Worm (Caenorhabditis elegans) whole organism, midembryonic: ENCODE results near the gene cst-1.
"Not testable (repeated sequence)": the region's sequence is repeated elsewhere in the genome, so short reads cannot be mapped to it uniquely, and the experiment has no call there.

Experiments
- T22C8.4 ChIP-seq: fragments of 200-800 bp; sonication (Bioruptor generic); IDR thresholded peaks from 2 replicates; pipeline ENCODE4 v1.3.6; 2022; ENCODE audit warnings: missing genetic modification characterization, missing compliant biosample characterization
- cog-1 ChIP-seq: sonication (generic microtip); optimal IDR thresholded peaks from 2 replicates; lab custom pipeline; 2016; ENCODE audit warnings: missing genetic modification characterization, missing compliant biosample characterization
- flt-1 ChIP-seq: fragments of 200-800 bp; sonication (Bioruptor generic); IDR thresholded peaks from 2 replicates; pipeline ENCODE4 v1.3.6; 2022; ENCODE audit warnings: missing genetic modification characterization, missing compliant biosample characterization
- klf-2 ChIP-seq: fragments of 200-800 bp; sonication (Bioruptor generic); conservative IDR thresholded peaks from 2 replicates; pipeline ENCODE4 v1.3.6; 2022; ENCODE audit warnings: missing genetic modification reagents, missing genetic modification characterization, missing compliant biosample characterization
- med-1 ChIP-seq: sonication (generic microtip); optimal IDR thresholded peaks from 2 replicates; lab custom pipeline; 2017; ENCODE audit warnings: missing genetic modification characterization, mild to moderate bottlenecking, missing compliant biosample characterization, antibody characterized with exemption, missing genetic modification reagents; ENCODE audit not compliant: insufficient read depth
- ref-1 ChIP-seq: fragments of 200-800 bp; sonication (Bioruptor generic); conservative IDR thresholded peaks from 2 replicates; pipeline ENCODE4 v1.3.6; 2022; ENCODE audit warnings: missing genetic modification reagents, missing genetic modification characterization, missing compliant biosample characterization
- tab-1 ChIP-seq: fragments of 200-800 bp; sonication (Bioruptor generic); IDR thresholded peaks from 2 replicates; pipeline ENCODE4 v1.3.6; 2022; ENCODE audit warnings: missing genetic modification characterization, missing compliant biosample characterization
- ztf-23 ChIP-seq: fragments of 200-800 bp; sonication (Bioruptor generic); IDR thresholded peaks from 2 replicates; pipeline ENCODE4 v1.3.6; 2022; ENCODE audit warnings: missing genetic modification reagents, missing genetic modification characterization, missing compliant biosample characterization
- ztf-29 ChIP-seq: fragments of 200-800 bp; sonication (Bioruptor generic); IDR thresholded peaks from 2 replicates; pipeline ENCODE4 v1.3.6; 2022; ENCODE audit warnings: missing genetic modification reagents, missing genetic modification characterization, missing compliant biosample characterization

cst-1 gene

DNA sequence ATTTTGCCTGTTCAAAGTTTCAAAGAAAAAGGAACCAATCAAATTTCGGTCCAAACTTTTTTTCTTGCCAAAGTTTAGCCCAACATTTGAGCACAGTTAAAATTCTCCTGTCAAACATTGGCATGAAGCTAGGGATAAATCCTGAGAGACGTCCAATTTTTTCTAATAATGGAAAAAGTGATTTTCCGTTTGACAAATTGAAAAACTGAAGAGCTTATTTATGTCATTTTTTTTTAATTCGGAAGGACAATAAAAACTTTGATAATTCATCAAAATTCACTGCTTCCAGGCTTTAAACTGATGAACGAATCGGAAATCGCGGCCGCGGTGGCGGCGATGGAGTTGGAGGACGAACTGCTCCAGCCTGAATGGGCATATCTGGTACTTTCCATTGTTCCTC is 18.9 kb upstream of the cst-1 start, which contains the start of gene dop-6:
TSS of gene dop-6 (plus strand) at position 301 of the 400 bp plus-strand sequence.
- no peak for TF ChIP-seq med-1 (GFP tag; lab: Kevin White, UChicago)
- no peak for TF ChIP-seq ztf-23 (GFP tag; lab: Robert Waterston, UW)
- TF ChIP-seq ref-1 (GFP tag; lab: Robert Waterston, UW) = no peak
- TF ChIP-seq klf-2 = no peak
- TF ChIP-seq ztf-29 = no peak
- no peak for TF ChIP-seq cog-1 (tag; lab: Kevin White, UChicago)
- TF ChIP-seq tab-1 (GFP tag; lab: Robert Waterston, UW) = no peak
- TF ChIP-seq T22C8.4 (GFP tag; lab: Robert Waterston, UW) = no peak
- TF ChIP-seq flt-1 = no peak

DNA sequence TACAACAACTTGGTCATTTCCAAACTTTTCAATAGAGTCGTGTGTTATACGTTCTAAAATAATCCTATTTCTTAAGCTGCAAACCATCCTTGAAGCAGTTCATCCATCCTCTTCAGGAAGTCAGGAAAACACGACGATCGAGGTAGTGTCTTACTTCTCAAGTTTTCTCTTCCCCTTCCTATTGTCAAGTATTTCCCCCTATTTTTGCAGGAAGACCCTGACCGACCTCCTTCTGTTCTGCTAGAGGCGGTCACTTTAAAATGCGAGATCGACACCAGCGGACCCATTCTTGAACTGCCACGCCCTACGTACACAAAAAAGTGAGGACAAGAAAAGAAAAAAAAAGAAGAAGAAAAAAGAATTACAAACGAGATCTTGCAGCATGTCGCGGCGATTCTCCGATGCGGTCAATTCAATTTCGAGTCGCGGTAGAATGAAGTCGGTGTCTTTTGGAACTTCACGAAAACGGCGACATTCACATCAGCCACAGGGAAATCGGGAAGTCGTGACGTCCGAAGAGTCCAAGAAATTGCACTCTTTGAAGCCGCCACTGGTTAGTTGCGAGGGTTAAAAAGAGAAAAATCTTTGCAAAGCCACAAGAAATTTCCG is 16.5 kb upstream of the cst-1 start:
- TF ChIP-seq T22C8.4 (GFP tag; lab: Robert Waterston, UW) (no peak), klf-2 (no peak), cog-1 (tag; lab: Kevin White, UChicago) (no peak), tab-1 (GFP tag; lab: Robert Waterston, UW) (no peak), flt-1 (no peak)

DNA sequence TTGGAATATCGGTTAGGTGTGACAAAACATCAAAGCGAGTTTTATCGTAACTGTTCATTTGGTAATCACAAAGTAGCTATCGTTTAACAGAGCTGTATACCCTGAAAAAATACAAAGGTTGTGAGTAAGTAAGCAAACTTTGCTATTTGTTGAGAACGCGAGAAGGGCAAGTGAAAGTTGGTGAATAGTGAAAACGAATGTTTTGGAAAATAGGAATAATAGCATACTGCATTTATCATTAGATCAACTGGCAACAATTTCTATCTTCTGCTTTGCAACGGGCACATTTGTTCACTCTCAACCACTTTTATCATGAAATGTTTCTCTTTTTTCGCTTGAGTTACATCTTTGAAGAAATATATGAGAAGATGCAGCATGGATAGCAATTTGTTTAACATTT is 10.6 kb upstream of the cst-1 start, which contains the start of gene C24A8.5:
TSS of gene C24A8.5 (minus strand) at position 101 of the 400 bp plus-strand sequence.
- TF ChIP-seq ztf-29 (no peak), med-1 (GFP tag; lab: Kevin White, UChicago) (no peak), tab-1 (GFP tag; lab: Robert Waterston, UW) (no peak), flt-1 (no peak), ztf-23 (GFP tag; lab: Robert Waterston, UW) (no peak), cog-1 (tag; lab: Kevin White, UChicago) (no peak), klf-2 (no peak)

DNA sequence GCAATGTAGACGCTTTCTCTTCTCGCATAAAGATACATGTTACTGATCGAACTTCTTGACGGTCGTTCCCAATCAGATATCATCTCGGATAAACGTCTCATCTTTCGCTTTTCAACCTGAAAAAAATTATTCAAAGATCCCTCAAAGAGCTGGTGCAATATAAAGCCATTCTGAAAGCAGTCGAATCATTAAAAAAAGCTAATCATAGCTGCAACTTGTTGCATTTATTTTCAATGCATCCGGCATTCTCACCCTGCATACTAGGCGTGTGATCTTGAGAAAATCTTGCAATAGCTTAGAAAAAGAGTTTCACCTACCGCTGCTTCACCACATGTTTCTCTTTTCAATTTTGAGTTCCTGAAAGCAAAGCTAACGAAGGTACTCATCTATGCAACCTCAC is 7.1 kb upstream of the cst-1 start, which contains the start of gene C24A8.6:
TSS of gene C24A8.6 (minus strand) at position 101 of the 400 bp plus-strand sequence.
- TF ChIP-seq ztf-23 (GFP tag; lab: Robert Waterston, UW); ztf-29; T22C8.4 (GFP tag; lab: Robert Waterston, UW): not testable (repeated sequence)

DNA sequence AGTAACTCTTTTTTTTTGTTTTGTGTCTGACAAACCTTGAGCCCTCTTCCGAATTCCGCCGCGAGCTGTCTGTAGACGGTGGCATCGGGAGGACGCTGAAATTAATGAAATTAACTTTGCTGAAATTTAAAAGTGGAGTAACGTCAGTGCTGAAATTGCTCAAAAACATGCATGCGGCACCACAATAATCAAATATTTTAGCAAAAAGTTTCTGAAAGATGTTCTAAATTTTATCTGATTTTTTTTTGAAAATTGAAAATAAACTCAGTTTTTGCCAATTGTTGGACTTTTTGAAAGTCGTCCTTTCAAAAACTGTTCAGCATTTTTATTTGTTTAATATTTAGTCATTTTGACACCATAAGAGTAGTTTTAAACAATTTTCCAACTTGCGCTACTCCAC is 3.5 kb upstream of the cst-1 start, which contains the start of gene cst-2:
TSS of gene cst-2 (minus strand) at position 101 of the 400 bp plus-strand sequence.
- TF ChIP-seq T22C8.4 (GFP tag; lab: Robert Waterston, UW); med-1 (GFP tag; lab: Kevin White, UChicago); ztf-29: not testable (repeated sequence)

DNA sequence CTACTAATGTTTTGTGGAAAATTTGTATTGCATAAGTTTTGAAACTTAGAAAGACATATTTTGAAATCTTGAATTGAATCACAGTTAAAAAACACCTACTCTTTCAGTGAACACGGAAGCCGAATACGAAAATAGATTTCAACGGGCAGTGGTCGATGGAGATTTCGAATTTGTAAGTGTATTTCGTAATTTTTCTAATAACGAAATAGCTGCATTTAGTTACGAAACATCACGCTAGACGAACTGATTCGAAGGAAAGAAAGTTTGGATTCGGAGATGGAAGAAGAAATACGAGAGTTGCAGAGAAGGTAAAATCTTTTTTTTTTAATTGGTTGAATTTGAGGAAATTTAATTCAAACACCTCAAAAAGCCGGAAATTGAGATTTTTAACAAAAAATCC is 3.3 kb downstream of the cst-1 start:
- TF ChIP-seq ztf-29 = no peak
- TF ChIP-seq klf-2 = no peak
- TF ChIP-seq ref-1 (GFP tag; lab: Robert Waterston, UW) = no peak
- TF ChIP-seq ztf-23 (GFP tag; lab: Robert Waterston, UW) = no peak
- TF ChIP-seq med-1 (GFP tag; lab: Kevin White, UChicago) = no peak
- no peak for TF ChIP-seq flt-1
- no peak for TF ChIP-seq T22C8.4 (GFP tag; lab: Robert Waterston, UW)
- no peak for TF ChIP-seq cog-1 (tag; lab: Kevin White, UChicago)
- no peak for TF ChIP-seq tab-1 (GFP tag; lab: Robert Waterston, UW)

DNA sequence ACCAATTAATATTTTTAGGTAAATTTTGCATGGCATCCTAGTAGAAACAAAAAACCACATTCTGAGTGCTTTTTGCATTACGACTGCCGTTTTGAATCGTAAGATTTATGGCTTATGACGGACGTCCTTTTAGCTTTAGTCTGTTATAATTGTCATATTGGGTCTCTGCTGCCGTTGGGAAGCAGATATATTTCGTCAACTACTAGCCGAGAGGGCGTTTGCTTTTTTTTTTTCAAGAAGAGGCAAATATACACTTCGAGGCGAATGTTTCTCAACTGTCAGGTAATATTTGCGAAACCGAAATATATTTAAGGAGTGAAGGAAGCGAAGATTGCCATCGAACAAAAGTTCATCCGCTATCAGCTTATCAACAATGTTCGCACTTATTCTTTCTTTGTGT is 4.5 kb downstream of the cst-1 start, which contains the start of gene F14H12.3:
TSS of gene F14H12.3 (plus strand) at position 301 of the 400 bp plus-strand sequence.
- TF ChIP-seq T22C8.4 (GFP tag; lab: Robert Waterston, UW) (no peak), flt-1 (no peak), ref-1 (GFP tag; lab: Robert Waterston, UW) (no peak), ztf-23 (GFP tag; lab: Robert Waterston, UW) (no peak), ztf-29 (no peak), tab-1 (GFP tag; lab: Robert Waterston, UW) (no peak), cog-1 (tag; lab: Kevin White, UChicago) (no peak), klf-2 (no peak), med-1 (GFP tag; lab: Kevin White, UChicago) (no peak)

DNA sequence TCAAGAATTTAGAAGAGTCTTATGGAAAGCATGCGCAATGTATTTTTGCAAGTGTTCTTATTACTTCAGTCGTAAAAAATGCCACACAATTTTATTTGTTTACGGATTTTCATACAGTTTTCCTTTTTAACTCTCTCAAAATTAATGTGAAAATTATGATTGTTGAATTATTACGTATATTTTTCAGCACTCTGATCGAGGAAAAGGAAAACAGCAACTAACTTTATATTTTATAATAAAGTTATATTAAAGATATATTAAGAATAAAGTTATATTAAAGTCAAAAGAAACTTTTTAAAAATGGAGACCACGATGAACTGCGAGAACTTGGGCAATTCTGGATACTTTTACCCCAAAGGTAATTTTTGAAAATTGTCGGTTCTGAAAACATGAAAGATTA is 10.8 kb downstream of the cst-1 start, which contains the start of gene F14H12.2:
TSS of gene F14H12.2 (plus strand) at position 301 of the 400 bp plus-strand sequence.
- TF ChIP-seq ztf-23 (GFP tag; lab: Robert Waterston, UW) (no peak), med-1 (GFP tag; lab: Kevin White, UChicago) (no peak), ztf-29 (no peak), flt-1 (no peak), klf-2 (no peak), tab-1 (GFP tag; lab: Robert Waterston, UW) (no peak), T22C8.4 (GFP tag; lab: Robert Waterston, UW) (no peak), ref-1 (GFP tag; lab: Robert Waterston, UW) (no peak), cog-1 (tag; lab: Kevin White, UChicago) (no peak)

DNA sequence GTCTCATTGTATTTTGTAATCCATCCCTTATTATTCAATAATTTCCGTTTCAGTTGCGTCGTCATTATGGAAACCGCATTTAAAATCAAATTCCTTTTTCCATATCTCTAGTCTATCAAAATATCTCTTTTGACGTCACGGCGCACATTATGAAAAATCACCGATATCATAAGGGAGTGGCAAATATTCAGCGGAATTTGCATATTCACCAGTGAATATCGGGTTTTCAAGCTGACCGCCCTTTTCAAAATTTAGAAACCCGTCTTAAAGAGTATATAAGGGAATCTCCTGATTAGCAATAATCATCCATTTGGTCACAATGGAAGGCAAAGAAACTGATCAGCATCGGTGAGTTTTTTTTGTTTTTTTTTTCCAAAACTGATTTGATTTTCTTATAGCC is 13.9 kb downstream of the cst-1 start, which contains the start of gene col-165:
TSS of gene col-165 (plus strand) at position 301 of the 400 bp plus-strand sequence.
- TF ChIP-seq med-1 (GFP tag; lab: Kevin White, UChicago) = no peak
- TF ChIP-seq ztf-29 = no peak
- TF ChIP-seq tab-1 (GFP tag; lab: Robert Waterston, UW) = no peak
- TF ChIP-seq klf-2 = no peak
- TF ChIP-seq flt-1 = no peak
- no peak for TF ChIP-seq ref-1 (GFP tag; lab: Robert Waterston, UW)
- TF ChIP-seq ztf-23 (GFP tag; lab: Robert Waterston, UW) = no peak
- TF ChIP-seq cog-1 (tag; lab: Kevin White, UChicago) = no peak
- no peak for TF ChIP-seq T22C8.4 (GFP tag; lab: Robert Waterston, UW)

DNA sequence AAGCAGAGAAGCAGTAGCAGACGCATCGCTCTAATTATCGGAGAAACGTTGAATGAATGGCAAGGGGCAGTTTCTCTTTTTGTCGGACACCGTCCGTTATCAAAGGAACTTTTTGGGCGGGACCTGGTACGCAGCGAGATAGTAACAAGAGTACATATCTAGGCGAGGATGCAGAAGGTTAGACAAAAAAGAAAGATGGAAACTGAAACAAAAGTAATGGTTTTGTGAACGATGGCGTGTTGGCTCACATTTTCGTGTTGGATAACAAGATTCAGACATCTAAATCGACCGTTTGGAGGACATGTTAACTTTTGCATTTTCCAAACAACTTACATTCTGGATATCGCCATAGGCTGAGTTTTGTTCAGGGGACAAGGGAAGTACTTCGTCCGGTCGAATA is 18.0 kb downstream of the cst-1 start, which contains the start of gene F14H12.6:
TSS of gene F14H12.6 (minus strand) at position 101 of the 400 bp plus-strand sequence.
- no peak for TF ChIP-seq tab-1 (GFP tag; lab: Robert Waterston, UW)
- TF ChIP-seq klf-2 = no peak
- no peak for TF ChIP-seq ztf-23 (GFP tag; lab: Robert Waterston, UW)
- no peak for TF ChIP-seq ref-1 (GFP tag; lab: Robert Waterston, UW)
- TF ChIP-seq ztf-29 = no peak
- no peak for TF ChIP-seq T22C8.4 (GFP tag; lab: Robert Waterston, UW)
- no peak for TF ChIP-seq flt-1
- TF ChIP-seq med-1 (GFP tag; lab: Kevin White, UChicago) = no peak
- no peak for TF ChIP-seq cog-1 (tag; lab: Kevin White, UChicago)
